Fruit fly (Drosophila melanogaster) whole organism, embryonic: ENCODE results near the gene RpL8.

Experiments
- ATbp ChIP-seq: fragments of 200-800 bp; sonication (Bioruptor generic); optimal IDR thresholded peaks from 2 replicates; lab custom pipeline; 2017; ENCODE audit warnings: missing biosample characterization, mild to moderate bottlenecking, missing genetic modification characterization, missing genetic modification reagents
- BtbVII ChIP-seq: fragments of 200-800 bp; sonication (Bioruptor generic); optimal IDR thresholded peaks from 3 replicates; lab custom pipeline; 2017; ENCODE audit warnings: missing biosample characterization, mild to moderate bottlenecking, missing genetic modification characterization
- CG10274 ChIP-seq: fragments of 200-800 bp; sonication (Bioruptor generic); optimal IDR thresholded peaks from 3 replicates; lab custom pipeline; 2017; ENCODE audit warnings: missing biosample characterization, mild to moderate bottlenecking, missing genetic modification characterization
- CG11085 ChIP-seq: fragments of 200-800 bp; sonication (Bioruptor generic); IDR thresholded peaks from 2 replicates; pipeline ENCODE4 v1.3.6; 2022; ENCODE audit warnings: missing biosample characterization, missing genetic modification characterization
- CG11695 ChIP-seq: fragments of 200-800 bp; sonication (Bioruptor generic); IDR thresholded peaks from 3 replicates; pipeline ENCODE4 v1.3.6; 2022; ENCODE audit warnings: missing biosample characterization, missing genetic modification characterization
- CG12391 ChIP-seq: fragments of 200-800 bp; sonication (Bioruptor generic); optimal IDR thresholded peaks from 3 replicates; lab custom pipeline; 2018; ENCODE audit warnings: missing biosample characterization, mild to moderate bottlenecking, missing genetic modification characterization, moderate library complexity
- CG13296 ChIP-seq: fragments of 200-800 bp; sonication (Bioruptor generic); optimal IDR thresholded peaks from 3 replicates; lab custom pipeline; 2018; ENCODE audit warnings: missing biosample characterization, mild to moderate bottlenecking, missing genetic modification characterization
- CG15479 ChIP-seq: fragments of 200-800 bp; sonication (Bioruptor generic); optimal IDR thresholded peaks from 3 replicates; lab custom pipeline; 2019; ENCODE audit warnings: missing biosample characterization, mild to moderate bottlenecking, missing genetic modification characterization, moderate library complexity
- CG1602 ChIP-seq: fragments of 200-800 bp; sonication (Bioruptor generic); optimal IDR thresholded peaks from 3 replicates; lab custom pipeline; 2016; ENCODE audit warnings: missing biosample characterization, missing genetic modification characterization
- CG16815 ChIP-seq: fragments of 200-800 bp; sonication (Bioruptor generic); optimal IDR thresholded peaks from 3 replicates; lab custom pipeline; 2017; ENCODE audit warnings: missing biosample characterization, mild to moderate bottlenecking, missing genetic modification characterization
- CG3065 ChIP-seq: fragments of 200-800 bp; sonication (Bioruptor generic); optimal IDR thresholded peaks from 2 replicates; lab custom pipeline; 2016; ENCODE audit warnings: missing biosample characterization, missing genetic modification characterization
- CG31441 ChIP-seq: fragments of 200-800 bp; sonication (Bioruptor generic); IDR thresholded peaks from 2 replicates; pipeline ENCODE4 v1.3.6; 2022; ENCODE audit warnings: missing biosample characterization, missing genetic modification characterization
- CG32772 ChIP-seq: fragments of 200-800 bp; sonication (Bioruptor generic); IDR thresholded peaks from 2 replicates; pipeline ENCODE4 v1.3.6; 2022; ENCODE audit warnings: missing biosample characterization, missing genetic modification characterization
- CG6254 ChIP-seq: fragments of 200-800 bp; sonication (Bioruptor generic); optimal IDR thresholded peaks from 3 replicates; lab custom pipeline; 2017; ENCODE audit warnings: mild to moderate bottlenecking, missing biosample characterization, missing genetic modification reagents, missing genetic modification characterization
- CG7839 ChIP-seq: fragments of 200-800 bp; sonication (Bioruptor generic); optimal IDR thresholded peaks from 3 replicates; lab custom pipeline; 2018; ENCODE audit warnings: missing biosample characterization, mild to moderate bottlenecking, missing genetic modification characterization, moderate library complexity
- CG8359 ChIP-seq: fragments of 200-800 bp; sonication (Bioruptor generic); optimal IDR thresholded peaks from 2 replicates; lab custom pipeline; 2017; ENCODE audit warnings: missing biosample characterization, mild to moderate bottlenecking, missing genetic modification characterization, borderline replicate concordance
- CG9215 ChIP-seq: fragments of 200-800 bp; sonication (Bioruptor generic); IDR thresholded peaks from 2 replicates; pipeline ENCODE4 v1.3.6; 2022; ENCODE audit warnings: missing biosample characterization, missing genetic modification characterization
- CG9609 ChIP-seq: fragments of 200-800 bp; sonication (Bioruptor generic); optimal IDR thresholded peaks from 3 replicates; lab custom pipeline; 2016; ENCODE audit warnings: missing biosample characterization, missing genetic modification characterization
- CG9876 ChIP-seq: fragments of 200-800 bp; sonication (Bioruptor generic); optimal IDR thresholded peaks from 2 replicates; lab custom pipeline; 2016; ENCODE audit warnings: missing biosample characterization, missing genetic modification characterization
- D ChIP-seq, 2 experiments: fragments of 200-800 bp in 1 of 2; fragments of >200 bp in 1 of 2; sonication (Bioruptor generic) in 1 of 2; optimal IDR thresholded peaks; 2 replicates in 1 of 2; 3 replicates in 1 of 2; lab custom pipeline; 2017; ENCODE audit warnings: mild to moderate bottlenecking in 1 of 2, missing biosample characterization in 1 of 2, missing genetic modification characterization in 1 of 2, missing genetic modification reagents in 1 of 2
- Dip2 ChIP-seq: fragments of 200-800 bp; sonication (Bioruptor generic); IDR thresholded peaks from 2 replicates; pipeline ENCODE4 v1.3.6; 2022; ENCODE audit warnings: missing biosample characterization, missing genetic modification characterization
- Dip3 ChIP-seq: fragments of 200-800 bp; sonication (Bioruptor generic); optimal IDR thresholded peaks from 3 replicates; lab custom pipeline; 2016; ENCODE audit warnings: missing biosample characterization, missing genetic modification characterization
- Dll ChIP-seq: fragments of 200-800 bp; sonication (Bioruptor generic); IDR thresholded peaks from 4 replicates; pipeline ENCODE4 v1.3.6; 2022; ENCODE audit warnings: missing biosample characterization, missing genetic modification characterization; ENCODE audit not compliant: partially characterized antibody
- E2f2 ChIP-seq: fragments of 200-800 bp; sonication (Bioruptor generic); IDR thresholded peaks from 2 replicates; pipeline ENCODE4 v1.3.6; 2022; ENCODE audit warnings: missing biosample characterization, missing genetic modification characterization
- Fer1 ChIP-seq: fragments of 200-800 bp; sonication (Bioruptor generic); optimal IDR thresholded peaks from 2 replicates; lab custom pipeline; 2017; ENCODE audit warnings: missing biosample characterization, mild to moderate bottlenecking, missing genetic modification characterization
- Gsc ChIP-seq: fragments of 200-800 bp; sonication (Bioruptor generic); IDR thresholded peaks from 2 replicates; pipeline ENCODE4 v1.3.6; 2022; ENCODE audit warnings: missing biosample characterization, missing genetic modification characterization
- HLH54F ChIP-seq: fragments of 200-800 bp; sonication (Bioruptor generic); optimal IDR thresholded peaks from 3 replicates; lab custom pipeline; 2016; ENCODE audit warnings: missing biosample characterization, missing genetic modification characterization
- Hr51 ChIP-seq, 2 experiments: fragments of 200-800 bp; sonication (Bioruptor generic); optimal IDR thresholded peaks; 2 replicates in 1 of 2; 3 replicates in 1 of 2; lab custom pipeline; 2016 to 2018; ENCODE audit warnings: missing biosample characterization in 2 of 2, missing genetic modification characterization in 2 of 2, mild to moderate bottlenecking in 1 of 2, moderate library complexity in 1 of 2
- Med ChIP-seq: fragments of 200-800 bp; sonication (Bioruptor generic); peaks from one replicate; lab custom pipeline; 2016; ENCODE audit warnings: missing biosample characterization, missing genetic modification characterization, mild to moderate bottlenecking, inconsistent platforms, moderate library complexity
- Meics ChIP-seq: fragments of 200-800 bp; sonication (Bioruptor generic); optimal IDR thresholded peaks from 2 replicates; lab custom pipeline; 2017; ENCODE audit warnings: missing biosample characterization, mild to moderate bottlenecking, missing genetic modification characterization
- Six4 ChIP-seq: fragments of 200-800 bp; sonication (Bioruptor generic); optimal IDR thresholded peaks from 2 replicates; lab custom pipeline; 2016; ENCODE audit warnings: missing biosample characterization, missing genetic modification characterization
- Sry-δ ChIP-seq: fragments of 200-800 bp; sonication (Bioruptor generic); optimal IDR thresholded peaks from 2 replicates; lab custom pipeline; 2016; ENCODE audit warnings: missing biosample characterization, missing genetic modification characterization
- Xbp1 ChIP-seq: fragments of 200-800 bp; sonication (Bioruptor generic); optimal IDR thresholded peaks from 3 replicates; lab custom pipeline; 2016; ENCODE audit warnings: missing biosample characterization, mild to moderate bottlenecking, missing genetic modification characterization
- YL-1 ChIP-seq: fragments of 200-800 bp; sonication (Bioruptor generic); optimal IDR thresholded peaks from 3 replicates; lab custom pipeline; 2017; ENCODE audit warnings: missing biosample characterization, mild to moderate bottlenecking, missing genetic modification characterization
- aop ChIP-seq: fragments of 200-800 bp; sonication (Bioruptor generic); IDR thresholded peaks from 2 replicates; pipeline ENCODE4 v1.3.6; 2022; ENCODE audit warnings: missing biosample characterization, missing genetic modification characterization
- dpn ChIP-seq, 2 experiments: fragments of 200-800 bp; sonication (Bioruptor generic); optimal IDR thresholded peaks; 3 replicates each; lab custom pipeline; 2016; ENCODE audit warnings: missing biosample characterization in 2 of 2, missing genetic modification characterization in 2 of 2
- ems ChIP-seq: fragments of 200-800 bp; sonication (Bioruptor generic); optimal IDR thresholded peaks from 3 replicates; lab custom pipeline; 2016; ENCODE audit warnings: missing biosample characterization, missing genetic modification characterization
- ewg ChIP-seq: fragments of 200-800 bp; sonication (Bioruptor generic); optimal IDR thresholded peaks from 3 replicates; lab custom pipeline; 2017; ENCODE audit warnings: mild to moderate bottlenecking, missing biosample characterization, missing genetic modification reagents, missing genetic modification characterization
- fd64A ChIP-seq: fragments of 200-800 bp; sonication (Bioruptor generic); optimal IDR thresholded peaks from 3 replicates; lab custom pipeline; 2018; ENCODE audit warnings: missing biosample characterization, mild to moderate bottlenecking, missing genetic modification characterization
- mld ChIP-seq: fragments of 200-800 bp; sonication (Bioruptor generic); IDR thresholded peaks from 3 replicates; pipeline ENCODE4 v1.3.6; 2022; ENCODE audit warnings: missing biosample characterization, missing genetic modification characterization; ENCODE audit not compliant: partially characterized antibody
- salm ChIP-seq: fragments of 200-800 bp; sonication (Bioruptor generic); optimal IDR thresholded peaks from 2 replicates; lab custom pipeline; 2018; ENCODE audit warnings: missing biosample characterization, mild to moderate bottlenecking, missing genetic modification characterization
- scrt ChIP-seq: fragments of 200-800 bp; sonication (Bioruptor generic); optimal IDR thresholded peaks from 2 replicates; lab custom pipeline; 2018; ENCODE audit warnings: missing biosample characterization, mild to moderate bottlenecking, missing genetic modification characterization, moderate library complexity
- so ChIP-seq: fragments of 200-800 bp; sonication (Bioruptor generic); IDR thresholded peaks from 3 replicates; pipeline ENCODE4 v1.3.6; 2022; ENCODE audit warnings: missing biosample characterization, missing genetic modification characterization
- sob ChIP-seq: fragments of 200-800 bp; sonication (Bioruptor generic); IDR thresholded peaks from 2 replicates; pipeline ENCODE4 v1.3.6; 2022; ENCODE audit warnings: missing biosample characterization, missing genetic modification characterization
- tll ChIP-seq, 2 experiments: fragments of 200-800 bp in 1 of 2; fragments of >200 bp in 1 of 2; sonication (Bioruptor generic) in 1 of 2; optimal IDR thresholded peaks; 2 replicates each; lab custom pipeline; 2017 to 2019; ENCODE audit warnings: missing biosample characterization in 2 of 2, missing genetic modification characterization in 2 of 2, mild to moderate bottlenecking in 1 of 2, moderate library complexity in 1 of 2
- toy ChIP-seq: fragments of 200-800 bp; sonication (Bioruptor generic); IDR thresholded peaks from 2 replicates; pipeline ENCODE4 v1.3.6; 2022; ENCODE audit warnings: missing biosample characterization, missing genetic modification characterization
- ttk ChIP-seq: fragments of 200-800 bp; sonication (Bioruptor generic); IDR thresholded peaks from 2 replicates; pipeline ENCODE4 v2.1.2; 2022; ENCODE audit warnings: missing biosample characterization, missing genetic modification characterization
- unpg ChIP-seq: fragments of 200-800 bp; sonication (Bioruptor generic); optimal IDR thresholded peaks from 3 replicates; lab custom pipeline; 2018; ENCODE audit warnings: missing biosample characterization, mild to moderate bottlenecking, missing genetic modification characterization, moderate library complexity
- zfh2 ChIP-seq: fragments of 200-800 bp; sonication (Bioruptor generic); optimal IDR thresholded peaks from 2 replicates; lab custom pipeline; 2016; ENCODE audit warnings: missing biosample characterization, missing genetic modification characterization

RpL8 gene

dm6 chr3L:2554118-2554814 lies 33.0 kb upstream of the RpL8 start, which contains the start of gene Spn (continued):
- TF ChIP-seq ttk (GFP tag; lab: Robert Waterston, UW) (no peak), Gsc (GFP tag; lab: Robert Waterston, UW) (no peak), CG15479 (GFP tag; lab: Kevin White, UChicago) (no peak), Med (GFP tag; lab: Kevin White, UChicago) (peak; percentile 93), unpg (GFP tag; lab: Kevin White, UChicago) (no peak), CG32772 (GFP tag; lab: Robert Waterston, UW) (no peak), CG7839 (tag; lab: Kevin White, UChicago) (no peak), CG6254 (GFP tag; lab: Kevin White, UChicago) (no peak), Meics (GFP tag; lab: Kevin White, UChicago) (no peak), salm (peak; percentile 50), CG9876 (GFP tag; lab: Kevin White, UChicago) (no peak), sob (GFP tag; lab: Robert Waterston, UW) (peak; percentile 60), Dip3 (GFP tag; lab: Kevin White, UChicago) (no peak), CG8359 (GFP tag; lab: Kevin White, UChicago) (peak; percentile 100), Fer1 (GFP tag; lab: Kevin White, UChicago) (peak; percentile 24), scrt (GFP tag; lab: Kevin White, UChicago) (no peak), CG12391 (tag; lab: Kevin White, UChicago) (peak; percentile 15), YL-1 (GFP tag; lab: Kevin White, UChicago) (peak; percentile 3), mld (GFP tag; lab: Robert Waterston, UW) (peak; percentile 93), Xbp1 (GFP tag; lab: Kevin White, UChicago) (peak; percentile 10), E2f2 (GFP tag; lab: Robert Waterston, UW) (peak; percentile 94), CG31441 (GFP tag; lab: Robert Waterston, UW) (no peak), CG9609 (GFP tag; lab: Kevin White, UChicago) (no peak), Dll (GFP tag; lab: Robert Waterston, UW) (peak; percentile 97), ATbp (GFP tag; lab: Kevin White, UChicago) (no peak), fd64A (GFP tag; lab: Kevin White, UChicago) (no peak), BtbVII (GFP tag; lab: Kevin White, UChicago) (no peak), tll (GFP tag; optimal IDR thresholded peaks at IDR 0.05; lab: Kevin White, UChicago) (no peak), CG11085 (GFP tag; lab: Robert Waterston, UW) (no peak), CG13296 (GFP tag; lab: Kevin White, UChicago) (no peak), Hr51 (GFP tag; optimal IDR thresholded peaks at IDR 0.05; lab: Kevin White, UChicago) (no peak), CG9215 (GFP tag; lab: Robert Waterston, UW) (no peak), so (GFP tag; lab: Robert Waterston, UW) (0 out of 3 replicates have a peak, but pooled peaks have one; percentile 19), CG3065 (no peak), CG11695 (GFP tag; lab: Robert Waterston, UW) (no peak), D (optimal IDR thresholded peaks at IDR 0.05; lab: Kevin White, UChicago) (no peak), D (GFP tag; optimal IDR thresholded peaks at IDR 0.05; lab: Kevin White, UChicago) (no peak), ewg (GFP tag; lab: Kevin White, UChicago) (peak; percentile 21), CG10274 (no peak), Sry-δ (peak; percentile 98), aop (GFP tag; lab: Robert Waterston, UW) (no peak), Dip2 (no peak), CG1602 (GFP tag; lab: Kevin White, UChicago) (no peak), zfh2 (GFP tag; lab: Kevin White, UChicago) (peak; percentile 27), CG16815 (GFP tag; lab: Kevin White, UChicago) (no peak), Six4 (GFP tag; lab: Kevin White, UChicago) (no peak), dpn (GFP tag; optimal IDR thresholded peaks at IDR 0.05; lab: Kevin White, UChicago) (peak; percentile 27 to 33), HLH54F (GFP tag; lab: Kevin White, UChicago) (peak; percentile 16), ems (no peak), toy (GFP tag; lab: Robert Waterston, UW) (no peak)
